Worm (Caenorhabditis elegans) whole organism, young adult: ENCODE measurements around the gene col-3.
A peak's percentile ranks its signal among the peaks of the same experiment; 100 is the strongest.

Source experiments
- B0261.1 ChIP-seq: sonication (generic microtip); optimal IDR thresholded peaks from 2 replicates; lab custom pipeline; 2016; ENCODE audit warnings: mild to moderate bottlenecking, missing genetic modification characterization, moderate library complexity, missing compliant biosample characterization
- D2030.7 ChIP-seq: fragments of 200-800 bp; sonication (Bioruptor generic); IDR thresholded peaks from 2 replicates; pipeline ENCODE4 v1.3.6; 2022; ENCODE audit warnings: missing genetic modification reagents, missing genetic modification characterization, missing compliant biosample characterization
- F10E7.11 ChIP-seq: sonication (generic microtip); optimal IDR thresholded peaks from 2 replicates; lab custom pipeline; 2017; ENCODE audit warnings: mild to moderate bottlenecking, missing genetic modification characterization, moderate library complexity, missing compliant biosample characterization
- F22D6.2 ChIP-seq: sonication (generic microtip); optimal IDR thresholded peaks from 2 replicates; lab custom pipeline; 2016; ENCODE audit warnings: mild to moderate bottlenecking, missing genetic modification characterization, missing compliant biosample characterization
- F55B11.4 ChIP-seq: sonication (generic microtip); optimal IDR thresholded peaks from 2 replicates; lab custom pipeline; 2016; ENCODE audit warnings: missing compliant biosample characterization, missing genetic modification characterization, borderline replicate concordance; ENCODE audit not compliant: insufficient read depth
- F57C9.4 ChIP-seq: sonication (generic microtip); optimal IDR thresholded peaks from 2 replicates; lab custom pipeline; 2017; ENCODE audit warnings: mild to moderate bottlenecking, missing genetic modification characterization, missing compliant biosample characterization
- T07F8.4 ChIP-seq: sonication (generic microtip); optimal IDR thresholded peaks from 2 replicates; lab custom pipeline; 2016; ENCODE audit warnings: mild to moderate bottlenecking, missing genetic modification characterization, moderate library complexity, missing compliant biosample characterization
- Y67H2A.10 ChIP-seq: fragments of 200-800 bp; sonication (Bioruptor generic); conservative IDR thresholded peaks from 2 replicates; pipeline ENCODE4 v1.3.6; 2022; ENCODE audit warnings: missing genetic modification reagents, missing genetic modification characterization, missing compliant biosample characterization
- Y95B8A.8 ChIP-seq: fragments of 200-800 bp; sonication (Bioruptor generic); IDR thresholded peaks from 2 replicates; pipeline ENCODE4 v1.3.6; 2022; ENCODE audit warnings: missing genetic modification reagents, missing genetic modification characterization, missing compliant biosample characterization
- atf-7 ChIP-seq: sonication (generic microtip); optimal IDR thresholded peaks from 2 replicates; lab custom pipeline; 2017; ENCODE audit warnings: mild to moderate bottlenecking, missing genetic modification characterization, missing compliant biosample characterization
- athp-1 ChIP-seq: sonication (generic microtip); optimal IDR thresholded peaks from 2 replicates; lab custom pipeline; 2017; ENCODE audit warnings: mild to moderate bottlenecking, missing genetic modification characterization, missing compliant biosample characterization
- bed-1 ChIP-seq: fragments of 200-800 bp; sonication (Bioruptor generic); IDR thresholded peaks from 2 replicates; pipeline ENCODE4 v1.3.6; 2022; ENCODE audit warnings: missing genetic modification reagents, missing genetic modification characterization, missing compliant biosample characterization
- ceh-100 ChIP-seq: fragments of 200-800 bp; sonication (Bioruptor generic); IDR thresholded peaks from 2 replicates; pipeline ENCODE4 v1.3.6; 2022; ENCODE audit warnings: missing genetic modification reagents, missing genetic modification characterization, missing compliant biosample characterization
- ceh-27 ChIP-seq: fragments of 200-800 bp; sonication (Bioruptor generic); optimal IDR thresholded peaks from 2 replicates; lab custom pipeline; 2018; ENCODE audit warnings: mild to moderate bottlenecking, missing genetic modification characterization, moderate library complexity, missing compliant biosample characterization
- dpl-1 ChIP-seq: fragments of 150-350 bp; optimal IDR thresholded peaks from 2 replicates; lab custom pipeline; 2014; ENCODE audit warnings: missing biosample characterization, missing genetic modification reagents, missing genetic modification characterization
- efl-1 ChIP-seq: fragments of 150-350 bp; optimal IDR thresholded peaks from 2 replicates; lab custom pipeline; 2014; ENCODE audit warnings: missing biosample characterization, missing genetic modification reagents, missing genetic modification characterization
- fkh-3 ChIP-seq: sonication (generic microtip); optimal IDR thresholded peaks from 2 replicates; lab custom pipeline; 2016; ENCODE audit warnings: mild to moderate bottlenecking, missing genetic modification characterization, missing compliant biosample characterization
- gei-17 ChIP-seq: fragments of 200-800 bp; sonication (Bioruptor generic); optimal IDR thresholded peaks from 2 replicates; lab custom pipeline; 2018; ENCODE audit warnings: mild to moderate bottlenecking, missing genetic modification characterization, missing compliant biosample characterization
- hlh-26 ChIP-seq: fragments of 200-800 bp; sonication (Bioruptor generic); conservative IDR thresholded peaks from 2 replicates; pipeline ENCODE4 v1.3.6; 2022; ENCODE audit warnings: missing genetic modification reagents, missing genetic modification characterization, missing compliant biosample characterization
- hmg-20 ChIP-seq: fragments of 200-800 bp; sonication (Bioruptor generic); IDR thresholded peaks from 2 replicates; pipeline ENCODE4 v1.3.6; 2022; ENCODE audit warnings: missing genetic modification reagents, missing genetic modification characterization, missing compliant biosample characterization
- let-526 ChIP-seq: fragments of 200-800 bp; sonication (Bioruptor generic); IDR thresholded peaks from 2 replicates; pipeline ENCODE4 v1.3.6; 2022; ENCODE audit warnings: missing genetic modification reagents, missing genetic modification characterization, missing compliant biosample characterization
- lin-26 ChIP-seq: fragments of 200-800 bp; sonication (Bioruptor generic); IDR thresholded peaks from 2 replicates; pipeline ENCODE4 v1.3.6; 2022; ENCODE audit warnings: missing genetic modification reagents, missing genetic modification characterization, missing compliant biosample characterization
- lin-35 ChIP-seq, 3 experiments: fragments of 150-350 bp in 2 of 3; sonication (generic microtip) in 1 of 3; optimal IDR thresholded peaks; 2 replicates each; lab custom pipeline; 2014 to 2018; ENCODE audit warnings: missing biosample characterization in 3 of 3, missing genetic modification characterization in 3 of 3, missing genetic modification reagents in 3 of 3
- lin-40 ChIP-seq: sonication (generic microtip); optimal IDR thresholded peaks from 2 replicates; lab custom pipeline; 2016; ENCODE audit warnings: missing genetic modification characterization, mild to moderate bottlenecking, missing compliant biosample characterization, missing genotype, missing genetic modification reagents
- lsl-1 ChIP-seq: fragments of 200-800 bp; sonication (Bioruptor generic); optimal IDR thresholded peaks from 2 replicates; lab custom pipeline; 2018; ENCODE audit warnings: mild to moderate bottlenecking, missing genetic modification characterization, moderate library complexity, missing compliant biosample characterization
- lsy-27 ChIP-seq: sonication (generic microtip); optimal IDR thresholded peaks from 2 replicates; lab custom pipeline; 2017; ENCODE audit warnings: missing genetic modification characterization, mild to moderate bottlenecking, missing compliant biosample characterization, antibody characterized with exemption, missing genotype, borderline replicate concordance; ENCODE audit not compliant: insufficient read depth
- madf-3 ChIP-seq: fragments of 200-800 bp; sonication (Bioruptor generic); IDR thresholded peaks from 2 replicates; pipeline ENCODE4 v1.3.6; 2022; ENCODE audit warnings: missing genetic modification reagents, missing genetic modification characterization, missing compliant biosample characterization
- madf-6 ChIP-seq: fragments of 200-800 bp; sonication (Bioruptor generic); IDR thresholded peaks from 2 replicates; pipeline ENCODE4 v1.3.6; 2022; ENCODE audit warnings: missing genetic modification reagents, missing genetic modification characterization, missing compliant biosample characterization
- madf-8 ChIP-seq: fragments of 200-800 bp; sonication (Bioruptor generic); conservative IDR thresholded peaks from 2 replicates; pipeline ENCODE4 v1.3.6; 2022; ENCODE audit warnings: missing genetic modification reagents, missing genetic modification characterization, missing compliant biosample characterization
- mes-4 ChIP-seq: sonication (generic microtip); optimal IDR thresholded peaks from 2 replicates; lab custom pipeline; 2016; ENCODE audit warnings: missing genotype, missing genetic modification characterization, missing compliant biosample characterization
- nfya-1 ChIP-seq: sonication (generic microtip); optimal IDR thresholded peaks from 2 replicates; lab custom pipeline; 2017; ENCODE audit warnings: antibody characterized with exemption, missing compliant biosample characterization, missing genetic modification characterization, borderline replicate concordance; ENCODE audit not compliant: insufficient read depth
- nhr-27 ChIP-seq: fragments of 200-800 bp; sonication (Bioruptor generic); optimal IDR thresholded peaks from 2 replicates; lab custom pipeline; 2018; ENCODE audit warnings: mild to moderate bottlenecking, missing genetic modification characterization, moderate library complexity, missing compliant biosample characterization
- nhr-90 ChIP-seq: sonication (generic microtip); optimal IDR thresholded peaks from 2 replicates; lab custom pipeline; 2016; ENCODE audit warnings: missing genotype, mild to moderate bottlenecking, missing genetic modification characterization, missing compliant biosample characterization
- rec-8 ChIP-seq, 2 experiments: sonication (generic microtip); optimal IDR thresholded peaks; 2 replicates each; lab custom pipeline; 2016; ENCODE audit warnings: mild to moderate bottlenecking in 2 of 2, missing genetic modification characterization in 2 of 2, missing genetic modification reagents in 2 of 2, missing genotype in 2 of 2, missing biosample characterization in 1 of 2, missing compliant biosample characterization in 1 of 2, moderate library complexity in 1 of 2
- repo-1 ChIP-seq: sonication (generic microtip); optimal IDR thresholded peaks from 2 replicates; lab custom pipeline; 2017; ENCODE audit warnings: mild to moderate bottlenecking, missing genetic modification characterization, missing compliant biosample characterization
- sdz-38 ChIP-seq: sonication (generic microtip); optimal IDR thresholded peaks from 2 replicates; lab custom pipeline; 2016; ENCODE audit warnings: missing genotype, missing genetic modification characterization, missing compliant biosample characterization
- snpc-1.3 ChIP-seq: sonication (generic microtip); optimal IDR thresholded peaks from 2 replicates; lab custom pipeline; 2017; ENCODE audit warnings: missing genetic modification characterization, mild to moderate bottlenecking, missing compliant biosample characterization, antibody characterized with exemption, moderate library complexity, missing genotype, missing genetic modification reagents; ENCODE audit not compliant: insufficient read depth
- somi-1 ChIP-seq: fragments of 200-800 bp; sonication (Bioruptor generic); optimal IDR thresholded peaks from 2 replicates; lab custom pipeline; 2018; ENCODE audit warnings: mild to moderate bottlenecking, missing genetic modification characterization, missing compliant biosample characterization
- tbp1 ChIP-seq: fragments of 200-800 bp; sonication (Bioruptor generic); optimal IDR thresholded peaks from 2 replicates; lab custom pipeline; 2018; ENCODE audit warnings: mild to moderate bottlenecking, missing genetic modification characterization, missing compliant biosample characterization
- tbx-9 ChIP-seq: sonication (generic microtip); optimal IDR thresholded peaks from 2 replicates; lab custom pipeline; 2016; ENCODE audit warnings: borderline replicate concordance, missing genetic modification characterization, inconsistent platforms, missing compliant biosample characterization
- unc-130 ChIP-seq: sonication (generic microtip); optimal IDR thresholded peaks from 2 replicates; lab custom pipeline; 2016; ENCODE audit warnings: missing genetic modification reagents, missing genetic modification characterization, missing compliant biosample characterization
- zfh-2 ChIP-seq: fragments of 200-800 bp; sonication (Bioruptor generic); conservative IDR thresholded peaks from 2 replicates; pipeline ENCODE4 v1.3.6; 2022; ENCODE audit warnings: missing genetic modification reagents, missing genetic modification characterization, missing compliant biosample characterization
- ztf-18 ChIP-seq: sonication (generic microtip); optimal IDR thresholded peaks from 2 replicates; lab custom pipeline; 2016; ENCODE audit warnings: missing genotype, mild to moderate bottlenecking, missing genetic modification characterization, missing compliant biosample characterization
- ztf-22 ChIP-seq: fragments of 200-800 bp; sonication (Bioruptor generic); optimal IDR thresholded peaks from 2 replicates; lab custom pipeline; 2018; ENCODE audit warnings: mild to moderate bottlenecking, missing genetic modification characterization, moderate library complexity, missing compliant biosample characterization
- ztf-25 ChIP-seq: fragments of 200-800 bp; sonication (Bioruptor generic); IDR thresholded peaks from 2 replicates; pipeline ENCODE4 v1.3.6; 2022; ENCODE audit warnings: missing genetic modification reagents, missing genetic modification characterization, missing compliant biosample characterization
- ztf-3 ChIP-seq: fragments of 200-800 bp; sonication (Bioruptor generic); optimal IDR thresholded peaks from 2 replicates; lab custom pipeline; 2018; ENCODE audit warnings: mild to moderate bottlenecking, missing genetic modification characterization, missing compliant biosample characterization

col-3 gene

ce11 chrIV:8794895-8795665 lies 29.5 kb upstream of the col-3 start:
- TF ChIP-seq rec-8 (tag; optimal IDR thresholded peaks at IDR 0.05; lab: Kevin White, UChicago) = no peak
- TF ChIP-seq F57C9.4 (tag; lab: Kevin White, UChicago) = no peak
- peak; percentile 100 for TF ChIP-seq zfh-2 (GFP tag; lab: Robert Waterston, UW)
- TF ChIP-seq athp-1 (tag; lab: Kevin White, UChicago) = peak; percentile 25
- TF ChIP-seq mes-4 (tag; lab: Kevin White, UChicago) = no peak
- TF ChIP-seq nhr-27 (tag; lab: Kevin White, UChicago) = no peak
- TF ChIP-seq ceh-27 = peak; percentile 79
- TF ChIP-seq nhr-90 (tag; lab: Kevin White, UChicago) = peak; percentile 69
- TF ChIP-seq ztf-25 (GFP tag; lab: Robert Waterston, UW) = no peak
- no peak for TF ChIP-seq lsl-1 (GFP tag; lab: Kevin White, UChicago)
- TF ChIP-seq tbp1 = peak; percentile 57
- no peak for TF ChIP-seq efl-1 (GFP tag; lab: Kevin White, UChicago)
- TF ChIP-seq somi-1 (GFP tag; lab: Kevin White, UChicago) = peak; percentile 94
- TF ChIP-seq T07F8.4 (tag; lab: Kevin White, UChicago) = no peak
- peak; percentile 92 for TF ChIP-seq ztf-22 (GFP tag; lab: Kevin White, UChicago)
- peak; percentile 59 for TF ChIP-seq ztf-18 (tag; lab: Kevin White, UChicago)
- TF ChIP-seq F22D6.2 (tag; lab: Kevin White, UChicago) = peak; percentile 58
- TF ChIP-seq D2030.7 = no peak
- TF ChIP-seq fkh-3 (tag; lab: Kevin White, UChicago) = no peak
- peak in 1 of 3 experiments; percentile 56 for TF ChIP-seq lin-35 (GFP tag; optimal IDR thresholded peaks at IDR 0.05; lab: Kevin White, UChicago)
- TF ChIP-seq bed-1 (GFP tag; lab: Robert Waterston, UW) = no peak
- TF ChIP-seq dpl-1 (GFP tag; lab: Kevin White, UChicago) = no peak
- peak; percentile 83 for TF ChIP-seq lin-26
- TF ChIP-seq ztf-3 = peak; percentile 19
- no peak for TF ChIP-seq ceh-100
- TF ChIP-seq sdz-38 (tag; lab: Kevin White, UChicago) = no peak
- no peak for TF ChIP-seq nfya-1 (tag; lab: Kevin White, UChicago)
- peak; percentile 83 for TF ChIP-seq repo-1 (tag; lab: Kevin White, UChicago)
- no peak; the same call in 1 of the 2 replicates for TF ChIP-seq Y95B8A.8
- TF ChIP-seq B0261.1 (tag; lab: Kevin White, UChicago) = no peak
- peak; percentile 22; the same call in 1 of the 2 replicates for TF ChIP-seq hmg-20 (GFP tag; lab: Robert Waterston, UW)
- peak; percentile 76 for TF ChIP-seq gei-17 (GFP tag; lab: Kevin White, UChicago)
- no peak for TF ChIP-seq tbx-9 (tag; lab: Kevin White, UChicago)
- TF ChIP-seq lin-40 (tag; lab: Kevin White, UChicago) = peak; percentile 83
- no peak for TF ChIP-seq snpc-1.3 (tag; lab: Kevin White, UChicago)
- TF ChIP-seq madf-3 (GFP tag; lab: Robert Waterston, UW) = no peak
- TF ChIP-seq unc-130 (GFP tag; lab: Kevin White, UChicago) = no peak
- TF ChIP-seq madf-6 (GFP tag; lab: Robert Waterston, UW) = no peak
- 0 out of 2 replicates have a peak, but pooled peaks have one; percentile 57 for TF ChIP-seq let-526 (GFP tag; lab: Robert Waterston, UW)
- TF ChIP-seq atf-7 (tag; lab: Kevin White, UChicago) = peak; percentile 92
- TF ChIP-seq madf-8 (GFP tag; lab: Robert Waterston, UW) = no peak
- no peak for TF ChIP-seq Y67H2A.10 (GFP tag; lab: Robert Waterston, UW)
- no peak for TF ChIP-seq lsy-27 (tag; lab: Kevin White, UChicago)
- TF ChIP-seq F55B11.4 (tag; lab: Kevin White, UChicago) = no peak
- no peak for TF ChIP-seq hlh-26 (GFP tag; lab: Robert Waterston, UW)
- TF ChIP-seq F10E7.11 (tag; lab: Kevin White, UChicago) = peak; percentile 3
